Worm (Caenorhabditis elegans) whole organism, L1 larva: ENCODE results near the gene cng-3.

Source experiments
- aha-1 ChIP-seq: fragments of 150-350 bp; optimal IDR thresholded peaks from 2 replicates; lab custom pipeline; 2014; ENCODE audit warnings: missing biosample characterization, missing genetic modification characterization
- aly-2 ChIP-seq: fragments of 150-350 bp; optimal IDR thresholded peaks from 2 replicates; lab custom pipeline; 2014; ENCODE audit warnings: missing biosample characterization, missing genetic modification characterization
- ceh-82 ChIP-seq, 3 experiments: fragments of 150-350 bp in 1 of 3; sonication (generic microtip) in 2 of 3; optimal IDR thresholded peaks; 2 replicates each; lab custom pipeline; 2014 to 2017; ENCODE audit warnings: missing biosample characterization in 3 of 3, missing genetic modification characterization in 3 of 3
- ceh-90 ChIP-seq: sonication (generic microtip); optimal IDR thresholded peaks from 2 replicates; lab custom pipeline; 2016; ENCODE audit warnings: missing genetic modification characterization, missing compliant biosample characterization
- dpl-1 ChIP-seq, 3 experiments: fragments of 150-350 bp in 2 of 3; sonication (generic microtip) in 1 of 3; optimal IDR thresholded peaks; 2 replicates each; lab custom pipeline; 2014 to 2017; ENCODE audit warnings: missing biosample characterization in 3 of 3, missing genetic modification characterization in 3 of 3, missing genetic modification reagents in 3 of 3
- egl-13 ChIP-seq: sonication (generic microtip); optimal IDR thresholded peaks from 2 replicates; lab custom pipeline; 2016; ENCODE audit warnings: missing genotype, missing genetic modification reagents, missing genetic modification characterization, missing compliant biosample characterization
- elt-3 ChIP-seq, 6 experiments: fragments of 150-350 bp in 1 of 6; sonication (generic microtip); optimal IDR thresholded peaks; 2 replicates each; lab custom pipeline; 2017 to 2018; ENCODE audit warnings: missing biosample characterization in 6 of 6, missing genetic modification characterization in 6 of 6, inconsistent platforms in 1 of 6
- ets-5 ChIP-seq: fragments of 200-800 bp; sonication (Bioruptor generic); IDR thresholded peaks from 2 replicates; pipeline ENCODE4 v1.3.6; 2022; ENCODE audit warnings: missing genetic modification characterization, missing compliant biosample characterization
- fkh-8 ChIP-seq: sonication (generic microtip); optimal IDR thresholded peaks from 2 replicates; lab custom pipeline; 2016; ENCODE audit warnings: mild to moderate bottlenecking, missing genetic modification characterization, missing compliant biosample characterization
- fos-1 ChIP-seq: fragments of 150-350 bp; optimal IDR thresholded peaks from 2 replicates; lab custom pipeline; 2014; ENCODE audit warnings: missing biosample characterization, missing genetic modification characterization
- grh-1 ChIP-seq: fragments of 200-800 bp; sonication (Bioruptor generic); IDR thresholded peaks from 2 replicates; pipeline ENCODE4 v1.3.6; 2022; ENCODE audit warnings: missing genetic modification reagents, missing genetic modification characterization, missing compliant biosample characterization
- hlh-17 ChIP-seq: fragments of 200-800 bp; sonication (Bioruptor generic); optimal IDR thresholded peaks from 2 replicates; lab custom pipeline; 2018; ENCODE audit warnings: missing genetic modification characterization, mild to moderate bottlenecking, missing compliant biosample characterization, moderate library complexity, borderline replicate concordance
- hlh-4 ChIP-seq: sonication (generic microtip); optimal IDR thresholded peaks from 2 replicates; lab custom pipeline; 2016; ENCODE audit warnings: mild to moderate bottlenecking, missing genetic modification characterization, missing compliant biosample characterization
- hpl-2 ChIP-seq: fragments of 150-350 bp; optimal IDR thresholded peaks from 2 replicates; lab custom pipeline; 2014; ENCODE audit warnings: missing biosample characterization, missing genetic modification reagents, missing genetic modification characterization
- lin-15B ChIP-seq: fragments of 150-350 bp; sonication (generic microtip); optimal IDR thresholded peaks from 3 replicates; lab custom pipeline; 2014; ENCODE audit warnings: missing biosample characterization, missing genetic modification characterization
- lin-35 ChIP-seq, 2 experiments: fragments of 150-350 bp; optimal IDR thresholded peaks; 2 replicates each; lab custom pipeline; 2014; ENCODE audit warnings: missing biosample characterization in 2 of 2, missing genetic modification characterization in 2 of 2, missing genetic modification reagents in 2 of 2
- lin-39 ChIP-seq: fragments of 150-350 bp; optimal IDR thresholded peaks from 2 replicates; lab custom pipeline; 2014; ENCODE audit warnings: missing biosample characterization, missing genetic modification reagents, missing genetic modification characterization
- lir-3 ChIP-seq: sonication (generic microtip); optimal IDR thresholded peaks from 2 replicates; lab custom pipeline; 2016; ENCODE audit warnings: mild to moderate bottlenecking, missing genetic modification characterization, moderate library complexity, missing compliant biosample characterization; ENCODE audit not compliant: poor library complexity
- mef-2 ChIP-seq: fragments of 150-350 bp; optimal IDR thresholded peaks from 2 replicates; lab custom pipeline; 2014; ENCODE audit warnings: missing biosample characterization, missing genetic modification characterization
- nhr-12 ChIP-seq: sonication (generic microtip); optimal IDR thresholded peaks from 2 replicates; lab custom pipeline; 2017; ENCODE audit warnings: missing biosample characterization, missing genetic modification characterization
- nhr-20 ChIP-seq: sonication (generic microtip); optimal IDR thresholded peaks from 2 replicates; lab custom pipeline; 2016; ENCODE audit warnings: mild to moderate bottlenecking, missing genetic modification characterization, missing compliant biosample characterization
- nhr-28 ChIP-seq: fragments of 150-350 bp; optimal IDR thresholded peaks from 2 replicates; lab custom pipeline; 2014; ENCODE audit warnings: missing biosample characterization, missing genetic modification characterization
- nhr-47 ChIP-seq: sonication (generic microtip); optimal IDR thresholded peaks from 2 replicates; lab custom pipeline; 2016; ENCODE audit warnings: mild to moderate bottlenecking, missing genetic modification characterization, moderate library complexity, missing compliant biosample characterization
- nhr-77 ChIP-seq: fragments of 150-350 bp; optimal IDR thresholded peaks from 2 replicates; lab custom pipeline; 2014; ENCODE audit warnings: missing biosample characterization, missing genetic modification characterization
- nhr-85 ChIP-seq: sonication (generic microtip); peaks from one replicate; lab custom pipeline; 2016; ENCODE audit warnings: missing genetic modification characterization, inconsistent platforms, missing compliant biosample characterization
- nhr-90 ChIP-seq: sonication (generic microtip); optimal IDR thresholded peaks from 2 replicates; lab custom pipeline; 2016; ENCODE audit warnings: mild to moderate bottlenecking, missing genetic modification characterization, missing compliant biosample characterization; ENCODE audit not compliant: poor library complexity
- rnt-1 ChIP-seq: sonication (generic microtip); optimal IDR thresholded peaks from 2 replicates; lab custom pipeline; 2016; ENCODE audit warnings: mild to moderate bottlenecking, missing genetic modification characterization, moderate library complexity, missing compliant biosample characterization
- sptf-1 ChIP-seq: fragments of 150-350 bp; optimal IDR thresholded peaks from 2 replicates; lab custom pipeline; 2014; ENCODE audit warnings: missing biosample characterization, missing genetic modification characterization
- sup-37 ChIP-seq: fragments of 200-800 bp; sonication (Bioruptor generic); optimal IDR thresholded peaks from 2 replicates; lab custom pipeline; 2018; ENCODE audit warnings: mild to moderate bottlenecking, missing genetic modification characterization, missing compliant biosample characterization
- swsn-7 ChIP-seq: sonication (generic microtip); optimal IDR thresholded peaks from 2 replicates; lab custom pipeline; 2016; ENCODE audit warnings: missing genetic modification characterization, missing compliant biosample characterization
- tbx-2 ChIP-seq: sonication (generic microtip); optimal IDR thresholded peaks from 2 replicates; lab custom pipeline; 2016; ENCODE audit warnings: missing genetic modification characterization, missing compliant biosample characterization
- tlp-1 ChIP-seq: fragments of 150-350 bp; optimal IDR thresholded peaks from 2 replicates; lab custom pipeline; 2014; ENCODE audit warnings: missing biosample characterization, missing genetic modification characterization
- unc-30 ChIP-seq: sonication (generic microtip); optimal IDR thresholded peaks from 2 replicates; lab custom pipeline; 2017; ENCODE audit warnings: missing biosample characterization, missing genetic modification characterization
- xbp-1 ChIP-seq: sonication (generic microtip); optimal IDR thresholded peaks from 2 replicates; lab custom pipeline; 2016; ENCODE audit warnings: missing genetic modification characterization, missing compliant biosample characterization
- ztf-11 ChIP-seq, 2 experiments: sonication (generic microtip); optimal IDR thresholded peaks; 2 replicates each; lab custom pipeline; 2016 to 2017; ENCODE audit warnings: missing genetic modification characterization in 2 of 2, missing biosample characterization in 1 of 2, missing compliant biosample characterization in 1 of 2

The cng-3 gene

ce11 chrIV:9496306-9496705, 15.5 kb upstream of the cng-3 start, which contains the start of gene sru-3:
sru-3 (plus strand) TSS chrIV:9496606.
- TF ChIP-seq nhr-85 (tag; lab: Kevin White, UChicago) (peak; percentile 25), lin-35 (GFP tag; optimal IDR thresholded peaks at IDR 0.05; lab: Kevin White, UChicago) (no peak), ztf-11 (tag; optimal IDR thresholded peaks at IDR 0.05; lab: Kevin White, UChicago) (no peak), hlh-4 (no peak), nhr-20 (tag; lab: Kevin White, UChicago) (no peak), xbp-1 (no peak), rnt-1 (tag; lab: Kevin White, UChicago) (no peak)

ce11 chrIV:9490320-9490719, 9.5 kb upstream of the cng-3 start, which contains the start of gene sru-6:
sru-6 (plus strand) TSS chrIV:9490620.
- no peak for TF ChIP-seq rnt-1 (tag; lab: Kevin White, UChicago)
- no peak for TF ChIP-seq lin-15B
- TF ChIP-seq nhr-85 (tag; lab: Kevin White, UChicago) = no peak
- no peak for TF ChIP-seq fos-1 (tag; lab: Kevin White, UChicago)
- no peak for TF ChIP-seq aly-2 (tag; lab: Kevin White, UChicago)

- TF ChIP-seq tlp-1 = no peak
- no peak for TF ChIP-seq unc-30 (tag; lab: Kevin White, UChicago)
- TF ChIP-seq elt-3 (tag; optimal IDR thresholded peaks at IDR 0.05; lab: Kevin White, UChicago) = no peak
- no peak for TF ChIP-seq lir-3 (tag; lab: Kevin White, UChicago)
- no peak for TF ChIP-seq sptf-1
- no peak for TF ChIP-seq nhr-28 (tag; lab: Kevin White, UChicago)
- TF ChIP-seq sup-37 = no peak
- no peak for TF ChIP-seq lin-15B
- no peak for TF ChIP-seq mef-2 (tag; lab: Kevin White, UChicago)
- TF ChIP-seq swsn-7 (tag; lab: Kevin White, UChicago) = no peak
Observed at ce11 chrIV:9488315-9488714, 7.5 kb upstream of the cng-3 start, which contains the start of gene sru-1. sru-1 (plus strand) TSS chrIV:9488615.

- no peak for TF ChIP-seq dpl-1 (GFP tag; optimal IDR thresholded peaks at IDR 0.05; lab: Kevin White, UChicago)
- TF ChIP-seq nhr-90 (tag; lab: Kevin White, UChicago) = no peak
- TF ChIP-seq hpl-2 (GFP tag; lab: Kevin White, UChicago) = no peak
- no peak for TF ChIP-seq aha-1 (tag; lab: Kevin White, UChicago)
- TF ChIP-seq fos-1 (tag; lab: Kevin White, UChicago) = no peak
- TF ChIP-seq ceh-82 (tag; optimal IDR thresholded peaks at IDR 0.05; lab: Kevin White, UChicago) = no peak
- TF ChIP-seq tbx-2 (tag; lab: Kevin White, UChicago) = no peak
- no peak for TF ChIP-seq nhr-12 (tag; lab: Kevin White, UChicago)
- no peak for TF ChIP-seq hlh-17 (GFP tag; lab: Kevin White, UChicago)
- TF ChIP-seq ets-5 (GFP tag; lab: Robert Waterston, UW) = no peak
- no peak for TF ChIP-seq rnt-1 (tag; lab: Kevin White, UChicago)
- TF ChIP-seq lin-39 (tag; lab: Kevin White, UChicago) = no peak
- TF ChIP-seq nhr-77 = no peak
- TF ChIP-seq grh-1 = no peak
- no peak for TF ChIP-seq elt-3 (tag; optimal IDR thresholded peaks at IDR 0.05; lab: Kevin White, UChicago)
Observed at ce11 chrIV:9486779-9487178, 5.9 kb upstream of the cng-3 start.

ce11 chrIV:9485972-9486371, 5.1 kb upstream of the cng-3 start, which contains the start of gene sru-2:
sru-2 (plus strand) TSS chrIV:9486272.
- no peak for TF ChIP-seq hlh-17 (GFP tag; lab: Kevin White, UChicago)
- no peak for TF ChIP-seq egl-13
- TF ChIP-seq fkh-8 (tag; lab: Kevin White, UChicago) = peak; percentile 26
- no peak for TF ChIP-seq hlh-4
- TF ChIP-seq mef-2 (tag; lab: Kevin White, UChicago) = no peak
- TF ChIP-seq nhr-47 = no peak
- no peak for TF ChIP-seq ceh-90
- TF ChIP-seq unc-30 (tag; lab: Kevin White, UChicago) = no peak
- TF ChIP-seq, all 84 proteins: peak for 1
